Worm (Caenorhabditis elegans) whole organism, L3 larva: Measurements from ENCODE around the gene F58A3.4.

Experiments used
- aly-2 ChIP-seq: fragments of 150-350 bp; optimal IDR thresholded peaks from 2 replicates; lab custom pipeline; 2014; ENCODE audit warnings: missing biosample characterization, missing genetic modification characterization
- fos-1 ChIP-seq: fragments of 150-350 bp; optimal IDR thresholded peaks from 2 replicates; lab custom pipeline; 2014; ENCODE audit warnings: missing biosample characterization, missing genetic modification characterization
- nfya-1 ChIP-seq: sonication (generic microtip); optimal IDR thresholded peaks from 2 replicates; lab custom pipeline; 2017; ENCODE audit warnings: missing genetic modification characterization, mild to moderate bottlenecking, missing compliant biosample characterization, antibody characterized with exemption, moderate library complexity; ENCODE audit not compliant: insufficient read depth
- nhr-77 ChIP-seq: fragments of 150-350 bp; optimal IDR thresholded peaks from 2 replicates; lab custom pipeline; 2014; ENCODE audit warnings: missing biosample characterization, missing genetic modification characterization
- pqm-1 ChIP-seq: fragments of 150-350 bp; optimal IDR thresholded peaks from 2 replicates; lab custom pipeline; 2017; ENCODE audit warnings: missing biosample characterization, missing genetic modification characterization, inconsistent platforms
- unc-62 ChIP-seq: fragments of 150-350 bp; sonication (generic microtip); optimal IDR thresholded peaks from 4 replicates; lab custom pipeline; 2014; ENCODE audit warnings: missing biosample characterization, missing genetic modification reagents, missing genetic modification characterization

- no peak for TF ChIP-seq nhr-77 (tag; lab: Kevin White, UChicago)
- TF ChIP-seq aly-2 = no peak
- TF ChIP-seq nfya-1 (tag; lab: Kevin White, UChicago) = no peak
- no peak for TF ChIP-seq unc-62 (GFP tag; lab: Kevin White, UChicago)
- TF ChIP-seq fos-1 (tag; lab: Kevin White, UChicago) = no peak
- TF ChIP-seq pqm-1 (tag; lab: Kevin White, UChicago) = no peak
These were observed 1.5 kb downstream of the F58A3.4 start, which contains the start of gene ttr-31 for ce11 chrX:11008954-11009353.
